Fruit fly (Drosophila melanogaster): Measurements from ENCODE around the gene Ssl1.

The Ssl1 gene

DNA sequence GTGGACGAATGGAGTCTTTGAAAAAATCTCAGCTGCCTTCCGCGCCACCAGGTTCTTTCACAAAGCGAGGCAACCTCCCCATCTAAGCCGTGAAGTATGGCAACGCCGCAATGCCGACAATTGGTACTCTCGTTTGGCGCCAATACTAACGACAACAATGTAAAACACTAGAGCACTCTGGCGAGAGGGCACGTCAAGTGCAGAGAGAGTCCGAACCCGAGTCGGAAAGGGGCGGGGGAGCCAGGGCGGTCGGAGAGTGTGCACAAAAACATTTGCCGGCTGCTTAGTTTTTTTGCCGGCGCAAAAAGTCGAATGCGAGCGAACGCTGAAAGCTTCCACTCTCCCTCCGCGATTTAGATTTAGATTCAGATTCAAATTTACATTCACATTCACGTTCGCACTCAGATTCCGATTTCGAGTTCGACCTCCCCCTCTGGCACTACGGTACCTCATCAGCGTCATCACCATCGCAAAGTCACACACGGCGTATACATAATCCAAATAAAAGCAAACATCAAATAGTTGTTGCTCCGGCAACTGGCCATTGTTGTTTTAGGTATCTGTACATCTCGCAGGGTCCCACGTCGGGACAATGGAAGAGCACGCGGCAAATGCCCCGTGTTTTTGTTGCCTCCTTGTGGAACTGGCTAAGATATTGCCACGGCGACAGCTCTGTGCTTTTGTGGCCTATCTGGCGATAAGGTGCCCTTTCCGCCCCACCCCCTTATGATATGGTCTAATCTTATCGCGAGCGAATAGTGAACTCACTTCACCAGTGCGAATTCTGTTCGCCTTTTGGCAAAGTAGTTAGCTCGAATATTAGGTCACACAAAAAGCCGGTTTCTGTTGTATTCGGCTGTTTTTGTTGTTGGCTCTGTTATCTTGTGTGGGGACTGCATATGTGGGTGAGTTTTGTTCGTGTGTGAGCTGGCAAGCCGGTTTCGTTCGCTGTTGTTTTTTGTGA, 41.0 kb upstream of the Ssl1 start (continued):
- TF ChIP-seq sr (GFP tag; IDR thresholded peaks at IDR 0.05) (peak; percentile 10; the same call in 1 of the 3 replicates), slp2 (GFP tag; optimal IDR thresholded peaks at IDR 0.05) (no peak), CG6791 (GFP tag; IDR thresholded peaks at IDR 0.05; ENCODE audit: partially characterized antibody) (0 out of 3 replicates have a peak, but pooled peaks have one; percentile 34), CG3163 (GFP tag; optimal IDR thresholded peaks at IDR 0.05) (no peak), CG10654 (GFP tag; optimal IDR thresholded peaks at IDR 0.05) (no peak), cas (GFP tag; IDR thresholded peaks at IDR 0.05) (no peak), CG5180 (GFP tag; optimal IDR thresholded peaks at IDR 0.05) (no peak), CHES-1-like (GFP tag; optimal IDR thresholded peaks at IDR 0.05) (no peak), so (GFP tag; IDR thresholded peaks at IDR 0.05) (no peak), lab (GFP tag; optimal IDR thresholded peaks at IDR 0.05) (peak; percentile 47), ewg (GFP tag; optimal IDR thresholded peaks at IDR 0.05) (no peak), CG14710 (tag; optimal IDR thresholded peaks at IDR 0.05) (no peak), pita (GFP tag; optimal IDR thresholded peaks at IDR 0.05) (no peak), CG7745 (tag; optimal IDR thresholded peaks at IDR 0.05) (no peak), yki (optimal IDR thresholded peaks at IDR 0.05) (no peak), vfl (GFP tag; optimal IDR thresholded peaks at IDR 0.05) (no peak), kni (GFP tag; optimal IDR thresholded peaks at IDR 0.05) (no peak), CG14667 (GFP tag; IDR thresholded peaks at IDR 0.05) (no peak), CG16813 (GFP tag; IDR thresholded peaks at IDR 0.05; ENCODE audit: partially characterized antibody) (no peak), ash1 (GFP tag; optimal IDR thresholded peaks at IDR 0.05) (no peak), CG10959 (GFP tag; IDR thresholded peaks at IDR 0.05) (no peak), CG12219 (GFP tag; optimal IDR thresholded peaks at IDR 0.05) (no peak), Dad (GFP tag; optimal IDR thresholded peaks at IDR 0.05) (no peak), disco-r (GFP tag; optimal IDR thresholded peaks at IDR 0.05) (no peak), CG12071 (GFP tag; optimal IDR thresholded peaks at IDR 0.05) (no peak), Ets97D (GFP tag; optimal IDR thresholded peaks at IDR 0.05) (no peak), HHEX (GFP tag; optimal IDR thresholded peaks at IDR 0.05) (no peak), Lim3 (GFP tag; IDR thresholded peaks at IDR 0.05) (no peak), her (GFP tag; optimal IDR thresholded peaks at IDR 0.05) (no peak), Usf (GFP tag; optimal IDR thresholded peaks at IDR 0.05) (no peak), CG2199 (GFP tag; IDR thresholded peaks at IDR 0.05) (no peak), Awh (GFP tag; IDR thresholded peaks at IDR 0.05) (no peak), bab2 (GFP tag; optimal IDR thresholded peaks at IDR 0.05) (no peak), Atf6 (GFP tag; IDR thresholded peaks at IDR 0.05) (no peak), Oaz (GFP tag; IDR thresholded peaks at IDR 0.05) (no peak), ap (GFP tag; IDR thresholded peaks at IDR 0.05) (no peak), CG6254 (GFP tag; optimal IDR thresholded peaks at IDR 0.05) (no peak), mld (GFP tag; IDR thresholded peaks at IDR 0.05; ENCODE audit: partially characterized antibody) (no peak), sug (tag; optimal IDR thresholded peaks at IDR 0.05) (peak; percentile 68), zen2 (GFP tag; IDR thresholded peaks at IDR 0.05; ENCODE audit: partially characterized antibody) (no peak), CG15073 (GFP tag; optimal IDR thresholded peaks at IDR 0.05) (no peak), zf30C (GFP tag; optimal IDR thresholded peaks at IDR 0.05) (no peak), gce (GFP tag; IDR thresholded peaks at IDR 0.05) (no peak), Hr78 (GFP tag; optimal IDR thresholded peaks at IDR 0.05) (no peak), schlank (tag; optimal IDR thresholded peaks at IDR 0.05) (no peak), Dek (tag; optimal IDR thresholded peaks at IDR 0.05) (no peak), sqz (GFP tag; optimal IDR thresholded peaks at IDR 0.05) (no peak), Hr39 (optimal IDR thresholded peaks at IDR 0.05) (no peak), chn (GFP tag; optimal IDR thresholded peaks at IDR 0.05) (no peak), NfI (GFP tag; optimal IDR thresholded peaks at IDR 0.05) (no peak)
